Fruit fly (Drosophila melanogaster) whole organism, embryonic: ENCODE results near the gene CG31141.

Experiments used
- Aef1 ChIP-seq: fragments of 200-800 bp; sonication (Bioruptor generic); IDR thresholded peaks from 3 replicates; pipeline ENCODE4 v1.3.6; 2022; ENCODE audit warnings: missing biosample characterization, missing genetic modification characterization
- CG10147 ChIP-seq: fragments of 200-800 bp; sonication (Bioruptor generic); optimal IDR thresholded peaks from 2 replicates; lab custom pipeline; 2019; ENCODE audit warnings: missing biosample characterization, mild to moderate bottlenecking, missing genetic modification characterization, moderate library complexity
- CG10321 ChIP-seq: fragments of 200-800 bp; sonication (Bioruptor generic); IDR thresholded peaks from 2 replicates; pipeline ENCODE4 v1.3.6; 2022; ENCODE audit warnings: missing biosample characterization, missing genetic modification characterization
- CG10462 ChIP-seq: fragments of 200-800 bp; sonication (Bioruptor generic); optimal IDR thresholded peaks from 2 replicates; lab custom pipeline; 2016; ENCODE audit warnings: missing biosample characterization, missing genetic modification characterization
- CG11695 ChIP-seq: fragments of 200-800 bp; sonication (Bioruptor generic); IDR thresholded peaks from 3 replicates; pipeline ENCODE4 v1.3.6; 2022; ENCODE audit warnings: missing biosample characterization, missing genetic modification characterization
- CG12071 ChIP-seq: fragments of 200-800 bp; sonication (Bioruptor generic); optimal IDR thresholded peaks from 3 replicates; lab custom pipeline; 2018; ENCODE audit warnings: missing biosample characterization, mild to moderate bottlenecking, missing genetic modification characterization
- CG12219 ChIP-seq: fragments of 200-800 bp; sonication (Bioruptor generic); optimal IDR thresholded peaks from 3 replicates; lab custom pipeline; 2018; ENCODE audit warnings: missing biosample characterization, mild to moderate bottlenecking, missing genetic modification characterization
- CG12236 ChIP-seq: fragments of 200-800 bp; sonication (Bioruptor generic); optimal IDR thresholded peaks from 2 replicates; lab custom pipeline; 2016; ENCODE audit warnings: missing biosample characterization, missing genetic modification characterization
- CG12299 ChIP-seq: fragments of 200-800 bp; sonication (Bioruptor generic); optimal IDR thresholded peaks from 2 replicates; lab custom pipeline; 2018; ENCODE audit warnings: missing biosample characterization, mild to moderate bottlenecking, missing genetic modification characterization
- CG12942 ChIP-seq: fragments of 200-800 bp; sonication (Bioruptor generic); optimal IDR thresholded peaks from 3 replicates; lab custom pipeline; 2016; ENCODE audit warnings: missing biosample characterization, missing genetic modification characterization
- CG13287 ChIP-seq: fragments of 200-800 bp; sonication (Bioruptor generic); IDR thresholded peaks from 2 replicates; pipeline ENCODE4 v1.3.6; 2022; ENCODE audit warnings: missing biosample characterization, missing genetic modification characterization; ENCODE audit not compliant: partially characterized antibody
- CG1603 ChIP-seq: fragments of 200-800 bp; sonication (Bioruptor generic); optimal IDR thresholded peaks from 2 replicates; lab custom pipeline; 2019; ENCODE audit warnings: missing biosample characterization, mild to moderate bottlenecking, missing genetic modification characterization, moderate library complexity
- CG16863 ChIP-seq: fragments of 200-800 bp; sonication (Bioruptor generic); optimal IDR thresholded peaks from 3 replicates; lab custom pipeline; 2016; ENCODE audit warnings: missing biosample characterization, missing genetic modification characterization
- CG17359 ChIP-seq: fragments of 200-800 bp; sonication (Bioruptor generic); optimal IDR thresholded peaks from 3 replicates; lab custom pipeline; 2018; ENCODE audit warnings: missing biosample characterization, mild to moderate bottlenecking, missing genetic modification characterization, moderate library complexity
- CG33557 ChIP-seq: fragments of 200-800 bp; sonication (Bioruptor generic); optimal IDR thresholded peaks from 2 replicates; lab custom pipeline; 2019; ENCODE audit warnings: missing biosample characterization, mild to moderate bottlenecking, missing genetic modification characterization, moderate library complexity
- CG4820 ChIP-seq: fragments of 200-800 bp; sonication (Bioruptor generic); optimal IDR thresholded peaks from 3 replicates; lab custom pipeline; 2016; ENCODE audit warnings: missing biosample characterization, missing genetic modification characterization
- CG7357 ChIP-seq: fragments of 200-800 bp; sonication (Bioruptor generic); IDR thresholded peaks from 3 replicates; pipeline ENCODE4 v1.3.6; 2022; ENCODE audit warnings: missing biosample characterization, missing genetic modification characterization
- CG7745 ChIP-seq: fragments of 200-800 bp; sonication (Bioruptor generic); optimal IDR thresholded peaks from 2 replicates; lab custom pipeline; 2018; ENCODE audit warnings: missing biosample characterization, mild to moderate bottlenecking, missing genetic modification characterization, moderate library complexity
- CG8944 ChIP-seq: fragments of 200-800 bp; sonication (Bioruptor generic); optimal IDR thresholded peaks from 3 replicates; lab custom pipeline; 2016; ENCODE audit warnings: missing biosample characterization, missing genetic modification characterization
- CG9437 ChIP-seq: fragments of 200-800 bp; sonication (Bioruptor generic); optimal IDR thresholded peaks from 2 replicates; lab custom pipeline; 2018; ENCODE audit warnings: missing biosample characterization, mild to moderate bottlenecking, missing genetic modification characterization
- CTCF ChIP-seq: fragments of 200-800 bp; sonication (Bioruptor generic); optimal IDR thresholded peaks from 2 replicates; lab custom pipeline; 2017; ENCODE audit warnings: missing biosample characterization, mild to moderate bottlenecking, missing genetic modification characterization, moderate library complexity
- CrebB ChIP-seq: fragments of 200-800 bp; sonication (Bioruptor generic); optimal IDR thresholded peaks from 3 replicates; lab custom pipeline; 2018; ENCODE audit warnings: missing biosample characterization, mild to moderate bottlenecking, missing genetic modification characterization
- D19B ChIP-seq: fragments of 200-800 bp; sonication (Bioruptor generic); optimal IDR thresholded peaks from 2 replicates; lab custom pipeline; 2017; ENCODE audit warnings: missing biosample characterization, mild to moderate bottlenecking, missing genetic modification characterization
- Fer3 ChIP-seq: fragments of 200-800 bp; sonication (Bioruptor generic); optimal IDR thresholded peaks from 2 replicates; lab custom pipeline; 2018; ENCODE audit warnings: missing biosample characterization, mild to moderate bottlenecking, missing genetic modification characterization, moderate library complexity
- HLH4C ChIP-seq: fragments of 200-800 bp; sonication (Bioruptor generic); IDR thresholded peaks from 3 replicates; pipeline ENCODE4 v1.3.6; 2022; ENCODE audit warnings: missing biosample characterization, missing genetic modification characterization; ENCODE audit not compliant: partially characterized antibody
- Hey ChIP-seq: fragments of 200-800 bp; sonication (Bioruptor generic); optimal IDR thresholded peaks from 3 replicates; lab custom pipeline; 2018; ENCODE audit warnings: missing biosample characterization, mild to moderate bottlenecking, missing genetic modification characterization
- Hr39 ChIP-seq: fragments of >200 bp; optimal IDR thresholded peaks from 2 replicates; lab custom pipeline; 2017
- Meics ChIP-seq: fragments of 200-800 bp; sonication (Bioruptor generic); optimal IDR thresholded peaks from 2 replicates; lab custom pipeline; 2017; ENCODE audit warnings: missing biosample characterization, mild to moderate bottlenecking, missing genetic modification characterization
- NFAT ChIP-seq: fragments of 200-800 bp; sonication (Bioruptor generic); IDR thresholded peaks from 2 replicates; pipeline ENCODE4 v1.3.6; 2022; ENCODE audit warnings: missing biosample characterization, missing genetic modification characterization
- NK7.1 ChIP-seq: fragments of 200-800 bp; sonication (Bioruptor generic); optimal IDR thresholded peaks from 3 replicates; lab custom pipeline; 2016; ENCODE audit warnings: missing biosample characterization, missing genetic modification characterization
- Oli ChIP-seq: fragments of 200-800 bp; sonication (Bioruptor generic); optimal IDR thresholded peaks from 2 replicates; lab custom pipeline; 2018; ENCODE audit warnings: missing biosample characterization, mild to moderate bottlenecking, missing genetic modification characterization, moderate library complexity
- Optix ChIP-seq: fragments of 200-800 bp; sonication (Bioruptor generic); IDR thresholded peaks from 3 replicates; pipeline ENCODE4 v1.3.6; 2022; ENCODE audit warnings: missing biosample characterization, missing genetic modification characterization
- Poxn ChIP-seq: fragments of 200-800 bp; sonication (Bioruptor generic); IDR thresholded peaks from 2 replicates; pipeline ENCODE4 v1.3.6; 2022; ENCODE audit warnings: missing biosample characterization, missing genetic modification characterization
- Ptx1 ChIP-seq: fragments of 200-800 bp; sonication (Bioruptor generic); IDR thresholded peaks from 2 replicates; pipeline ENCODE4 v1.3.6; 2022; ENCODE audit warnings: missing biosample characterization, missing genetic modification characterization
- Sox102F ChIP-seq: fragments of 200-800 bp; sonication (Bioruptor generic); optimal IDR thresholded peaks from 2 replicates; lab custom pipeline; 2018; ENCODE audit warnings: missing biosample characterization, mild to moderate bottlenecking, missing genetic modification characterization, moderate library complexity
- amos ChIP-seq: fragments of 200-800 bp; sonication (Bioruptor generic); IDR thresholded peaks from 2 replicates; pipeline ENCODE4 v1.3.6; 2022; ENCODE audit warnings: missing biosample characterization, missing genetic modification characterization; ENCODE audit not compliant: partially characterized antibody
- ara ChIP-seq: fragments of 200-800 bp; sonication (Bioruptor generic); IDR thresholded peaks from 2 replicates; pipeline ENCODE4 v1.3.6; 2022; ENCODE audit warnings: missing biosample characterization, missing genetic modification characterization
- bowl ChIP-seq: fragments of 200-800 bp; sonication (Bioruptor generic); IDR thresholded peaks from 2 replicates; pipeline ENCODE4 v1.3.6; 2022; ENCODE audit warnings: missing biosample characterization, missing genetic modification characterization
- cad ChIP-seq: fragments of >200 bp; optimal IDR thresholded peaks from 2 replicates; lab custom pipeline; 2017; ENCODE audit warnings: missing biosample characterization, missing genetic modification characterization
- chm ChIP-seq: fragments of 200-800 bp; sonication (Bioruptor generic); IDR thresholded peaks from 2 replicates; pipeline ENCODE4 v1.3.6; 2022; ENCODE audit warnings: missing biosample characterization, missing genetic modification characterization
- chn ChIP-seq: fragments of 200-800 bp; sonication (Bioruptor generic); optimal IDR thresholded peaks from 2 replicates; lab custom pipeline; 2016; ENCODE audit warnings: missing biosample characterization, missing genetic modification characterization
- dimm ChIP-seq: fragments of 200-800 bp; sonication (Bioruptor generic); IDR thresholded peaks from 2 replicates; pipeline ENCODE4 v1.3.6; 2022; ENCODE audit warnings: missing biosample characterization, missing genetic modification characterization
- lab ChIP-seq: fragments of 200-800 bp; sonication (Bioruptor generic); optimal IDR thresholded peaks from 3 replicates; lab custom pipeline; 2017; ENCODE audit warnings: missing biosample characterization, missing genetic modification characterization, mild to moderate bottlenecking, moderate library complexity, missing genetic modification reagents
- mam ChIP-seq: fragments of 200-800 bp; sonication (Bioruptor generic); optimal IDR thresholded peaks from 3 replicates; lab custom pipeline; 2016; ENCODE audit warnings: missing biosample characterization, missing genetic modification characterization
- run ChIP-seq: fragments of 200-800 bp; sonication (Bioruptor generic); optimal IDR thresholded peaks from 3 replicates; lab custom pipeline; 2018; ENCODE audit warnings: missing biosample characterization, mild to moderate bottlenecking, missing genetic modification characterization
- salm ChIP-seq: fragments of 200-800 bp; sonication (Bioruptor generic); optimal IDR thresholded peaks from 2 replicates; lab custom pipeline; 2018; ENCODE audit warnings: missing biosample characterization, mild to moderate bottlenecking, missing genetic modification characterization
- scrt ChIP-seq: fragments of 200-800 bp; sonication (Bioruptor generic); optimal IDR thresholded peaks from 2 replicates; lab custom pipeline; 2018; ENCODE audit warnings: missing biosample characterization, mild to moderate bottlenecking, missing genetic modification characterization, moderate library complexity
- sens-2 ChIP-seq: fragments of 200-800 bp; sonication (Bioruptor generic); IDR thresholded peaks from 2 replicates; pipeline ENCODE4 v1.3.6; 2022; ENCODE audit warnings: missing biosample characterization, missing genetic modification characterization
- so ChIP-seq: fragments of 200-800 bp; sonication (Bioruptor generic); IDR thresholded peaks from 3 replicates; pipeline ENCODE4 v1.3.6; 2022; ENCODE audit warnings: missing biosample characterization, missing genetic modification characterization
- stwl ChIP-seq: fragments of 200-800 bp; sonication (Bioruptor generic); optimal IDR thresholded peaks from 3 replicates; lab custom pipeline; 2018; ENCODE audit warnings: missing biosample characterization, mild to moderate bottlenecking, missing genetic modification characterization, moderate library complexity
- tap ChIP-seq: fragments of 200-800 bp; optimal IDR thresholded peaks from 3 replicates; lab custom pipeline; 2019; ENCODE audit warnings: missing biosample characterization, mild to moderate bottlenecking, missing genetic modification characterization, moderate library complexity
- vfl ChIP-seq: fragments of 200-800 bp; sonication (Bioruptor generic); optimal IDR thresholded peaks from 2 replicates; lab custom pipeline; 2016; ENCODE audit warnings: missing biosample characterization, missing genetic modification characterization

The CG31141 gene

dm6 chr3R:23909347-23909862, 13.7 kb upstream of the CG31141 start (continued):
- TF ChIP-seq CG11695 (no peak), CrebB (tag; lab: Kevin White, UChicago) (peak; percentile 66), CG16863 (GFP tag; lab: Kevin White, UChicago) (peak; percentile 24), D19B (GFP tag; lab: Kevin White, UChicago) (no peak), bowl (GFP tag; lab: Robert Waterston, UW) (no peak), HLH4C (GFP tag; lab: Robert Waterston, UW) (no peak), CG12071 (GFP tag; lab: Kevin White, UChicago) (peak; percentile 31), dimm (GFP tag; lab: Robert Waterston, UW) (no peak), Hr39 (no peak), scrt (GFP tag; lab: Kevin White, UChicago) (peak; percentile 0), tap (tag; lab: Kevin White, UChicago) (peak; percentile 21), CG12942 (GFP tag; lab: Kevin White, UChicago) (no peak), CG12219 (peak; percentile 49), CG12299 (tag; lab: Kevin White, UChicago) (peak; percentile 39), CG10147 (GFP tag; lab: Kevin White, UChicago) (peak; percentile 37), CG17359 (tag; lab: Kevin White, UChicago) (peak; percentile 36), stwl (tag; lab: Kevin White, UChicago) (no peak), CG9437 (GFP tag; lab: Kevin White, UChicago) (no peak), chn (GFP tag; lab: Kevin White, UChicago) (no peak), Sox102F (GFP tag; lab: Kevin White, UChicago) (peak; percentile 56), CG7745 (tag; lab: Kevin White, UChicago) (no peak), run (tag; lab: Kevin White, UChicago) (peak; percentile 33), vfl (GFP tag; lab: Kevin White, UChicago) (no peak), Fer3 (tag; lab: Kevin White, UChicago) (peak; percentile 33), Oli (tag; lab: Kevin White, UChicago) (peak; percentile 31), lab (GFP tag; lab: Kevin White, UChicago) (peak; percentile 69), amos (no peak), CG1603 (tag; lab: Kevin White, UChicago) (peak; percentile 29), Ptx1 (GFP tag; lab: Robert Waterston, UW) (0 out of 2 replicates have a peak, but pooled peaks have one; percentile 15), mam (no peak), NFAT (GFP tag; lab: Robert Waterston, UW) (no peak), chm (GFP tag; lab: Robert Waterston, UW) (no peak), CG10462 (GFP tag; lab: Kevin White, UChicago) (no peak), CG33557 (GFP tag; lab: Kevin White, UChicago) (no peak), salm (tag; lab: Kevin White, UChicago) (peak; percentile 57), Meics (peak; percentile 6), Optix (GFP tag; lab: Robert Waterston, UW) (no peak), Hey (tag; lab: Kevin White, UChicago) (no peak), CG8944 (GFP tag; lab: Kevin White, UChicago) (no peak), ara (GFP tag; lab: Robert Waterston, UW) (peak; percentile 11; the same call in 1 of the 2 replicates), CG7357 (GFP tag; lab: Robert Waterston, UW) (no peak), Aef1 (GFP tag; lab: Robert Waterston, UW) (no peak), cad (GFP tag; lab: Kevin White, UChicago) (no peak), CG13287 (GFP tag; lab: Robert Waterston, UW) (no peak), sens-2 (no peak), CG10321 (GFP tag; lab: Robert Waterston, UW) (0 out of 2 replicates have a peak, but pooled peaks have one; percentile 13), CG12236 (GFP tag; lab: Kevin White, UChicago) (no peak), Poxn (GFP tag; lab: Robert Waterston, UW) (no peak), so (GFP tag; lab: Robert Waterston, UW) (peak; percentile 37; the same call in 2 of the 3 replicates), NK7.1 (GFP tag; lab: Kevin White, UChicago) (no peak), CG4820 (GFP tag; lab: Kevin White, UChicago) (peak; percentile 25), CTCF (GFP tag; lab: Kevin White, UChicago) (no peak)
